Fruit fly (Drosophila melanogaster) whole organism, embryonic: ENCODE results near the gene Jon66Cii.

Source experiments
- Ada2b ChIP-seq: fragments of 200-800 bp; sonication (Bioruptor generic); IDR thresholded peaks from 2 replicates; pipeline ENCODE4 v1.3.6; 2022; ENCODE audit warnings: missing biosample characterization, missing genetic modification characterization
- Asciz ChIP-seq: fragments of 200-800 bp; sonication (Bioruptor generic); optimal IDR thresholded peaks from 2 replicates; lab custom pipeline; 2017; ENCODE audit warnings: missing biosample characterization, mild to moderate bottlenecking, missing genetic modification characterization, missing genetic modification reagents
- Blimp-1 ChIP-seq: fragments of 200-800 bp; sonication (Bioruptor generic); optimal IDR thresholded peaks from 3 replicates; lab custom pipeline; 2018; ENCODE audit warnings: missing biosample characterization, missing genetic modification characterization, mild to moderate bottlenecking, moderate library complexity, missing genetic modification reagents
- CG10147 ChIP-seq: fragments of 200-800 bp; sonication (Bioruptor generic); optimal IDR thresholded peaks from 2 replicates; lab custom pipeline; 2019; ENCODE audit warnings: missing biosample characterization, mild to moderate bottlenecking, missing genetic modification characterization, moderate library complexity
- CG10543 ChIP-seq: fragments of 200-800 bp; sonication (Bioruptor generic); optimal IDR thresholded peaks from 3 replicates; lab custom pipeline; 2017; ENCODE audit warnings: missing biosample characterization, mild to moderate bottlenecking, missing genetic modification characterization, moderate library complexity
- CG11723 ChIP-seq: fragments of 200-800 bp; sonication (Bioruptor generic); optimal IDR thresholded peaks from 2 replicates; lab custom pipeline; 2017; ENCODE audit warnings: missing biosample characterization, mild to moderate bottlenecking, missing genetic modification characterization
- CG15073 ChIP-seq: fragments of 200-800 bp; sonication (Bioruptor generic); optimal IDR thresholded peaks from 2 replicates; lab custom pipeline; 2016; ENCODE audit warnings: missing biosample characterization, missing genetic modification characterization
- CG15479 ChIP-seq: fragments of 200-800 bp; sonication (Bioruptor generic); optimal IDR thresholded peaks from 3 replicates; lab custom pipeline; 2019; ENCODE audit warnings: missing biosample characterization, mild to moderate bottlenecking, missing genetic modification characterization, moderate library complexity
- CG15514 ChIP-seq: fragments of 200-800 bp; sonication (Bioruptor generic); optimal IDR thresholded peaks from 3 replicates; lab custom pipeline; 2017; ENCODE audit warnings: missing biosample characterization, missing genetic modification characterization, mild to moderate bottlenecking, moderate library complexity, missing genetic modification reagents
- CG1602 ChIP-seq: fragments of 200-800 bp; sonication (Bioruptor generic); optimal IDR thresholded peaks from 3 replicates; lab custom pipeline; 2016; ENCODE audit warnings: missing biosample characterization, missing genetic modification characterization
- CG1647 ChIP-seq: fragments of 200-800 bp; sonication (Bioruptor generic); optimal IDR thresholded peaks from 3 replicates; lab custom pipeline; 2016; ENCODE audit warnings: missing biosample characterization, missing genetic modification characterization
- CG18262 ChIP-seq: fragments of 200-800 bp; optimal IDR thresholded peaks from 3 replicates; lab custom pipeline; 2019; ENCODE audit warnings: missing biosample characterization, mild to moderate bottlenecking, missing genetic modification characterization, moderate library complexity
- CG2116 ChIP-seq: fragments of 200-800 bp; sonication (Bioruptor generic); optimal IDR thresholded peaks from 3 replicates; lab custom pipeline; 2018; ENCODE audit warnings: missing biosample characterization, mild to moderate bottlenecking, missing genetic modification characterization
- CG32772 ChIP-seq: fragments of 200-800 bp; sonication (Bioruptor generic); IDR thresholded peaks from 2 replicates; pipeline ENCODE4 v1.3.6; 2022; ENCODE audit warnings: missing biosample characterization, missing genetic modification characterization
- CG3407 ChIP-seq: fragments of 200-800 bp; sonication (Bioruptor generic); optimal IDR thresholded peaks from 2 replicates; lab custom pipeline; 2018; ENCODE audit warnings: missing biosample characterization, mild to moderate bottlenecking, missing genetic modification characterization
- CG34376 ChIP-seq: fragments of 200-800 bp; sonication (Bioruptor generic); optimal IDR thresholded peaks from 2 replicates; lab custom pipeline; 2018; ENCODE audit warnings: missing biosample characterization, mild to moderate bottlenecking, missing genetic modification characterization
- CG34422 ChIP-seq: fragments of 200-800 bp; sonication (Bioruptor generic); IDR thresholded peaks from 3 replicates; pipeline ENCODE4 v1.3.6; 2022; ENCODE audit warnings: missing biosample characterization, missing genetic modification characterization
- CG4282 ChIP-seq: fragments of 200-800 bp; sonication (Bioruptor generic); optimal IDR thresholded peaks from 2 replicates; lab custom pipeline; 2016; ENCODE audit warnings: missing biosample characterization, missing genetic modification characterization
- CG4360 ChIP-seq: fragments of 200-800 bp; sonication (Bioruptor generic); IDR thresholded peaks from 2 replicates; pipeline ENCODE4 v1.3.6; 2022; ENCODE audit warnings: missing biosample characterization, missing genetic modification characterization
- CG4424 ChIP-seq: fragments of 200-800 bp; sonication (Bioruptor generic); optimal IDR thresholded peaks from 3 replicates; lab custom pipeline; 2016; ENCODE audit warnings: missing biosample characterization, missing genetic modification characterization
- CG4617 ChIP-seq: fragments of 200-800 bp; sonication (Bioruptor generic); optimal IDR thresholded peaks from 3 replicates; lab custom pipeline; 2016; ENCODE audit warnings: missing biosample characterization, missing genetic modification characterization, borderline replicate concordance
- CG6175 ChIP-seq: fragments of 200-800 bp; sonication (Bioruptor generic); IDR thresholded peaks from 3 replicates; pipeline ENCODE4 v1.3.6; 2022; ENCODE audit warnings: missing biosample characterization, missing genetic modification characterization
- CG8089 ChIP-seq: fragments of 200-800 bp; sonication (Bioruptor generic); optimal IDR thresholded peaks from 3 replicates; lab custom pipeline; 2016; ENCODE audit warnings: missing biosample characterization, missing genetic modification characterization
- CG8290 ChIP-seq, 3 experiments: fragments of 200-800 bp; sonication (Bioruptor generic); optimal IDR thresholded peaks; 2 replicates each; lab custom pipeline; 2016 to 2019; ENCODE audit warnings: missing biosample characterization in 3 of 3, missing genetic modification characterization in 3 of 3, mild to moderate bottlenecking in 2 of 3, moderate library complexity in 1 of 3
- CG8388 ChIP-seq: fragments of 200-800 bp; sonication (Bioruptor generic); optimal IDR thresholded peaks from 2 replicates; lab custom pipeline; 2019; ENCODE audit warnings: missing biosample characterization, mild to moderate bottlenecking, missing genetic modification characterization, moderate library complexity
- Eip74EF ChIP-seq, 2 experiments: fragments of 200-800 bp in 1 of 2; fragments of >200 bp in 1 of 2; sonication (Bioruptor generic) in 1 of 2; optimal IDR thresholded peaks; 2 replicates each; lab custom pipeline; 2017 to 2019; ENCODE audit warnings: missing biosample characterization in 2 of 2, missing genetic modification characterization in 2 of 2, mild to moderate bottlenecking in 1 of 2, moderate library complexity in 1 of 2
- Ets97D ChIP-seq: fragments of 200-800 bp; sonication (Bioruptor generic); optimal IDR thresholded peaks from 3 replicates; lab custom pipeline; 2016; ENCODE audit warnings: missing biosample characterization, missing genetic modification characterization
- Hmx ChIP-seq: fragments of 200-800 bp; sonication (Bioruptor generic); optimal IDR thresholded peaks from 2 replicates; lab custom pipeline; 2016; ENCODE audit warnings: missing biosample characterization, missing genetic modification characterization
- amos ChIP-seq: fragments of 200-800 bp; sonication (Bioruptor generic); IDR thresholded peaks from 2 replicates; pipeline ENCODE4 v1.3.6; 2022; ENCODE audit warnings: missing biosample characterization, missing genetic modification characterization; ENCODE audit not compliant: partially characterized antibody
- da ChIP-seq: fragments of 200-800 bp; sonication (Bioruptor generic); optimal IDR thresholded peaks from 2 replicates; lab custom pipeline; 2016; ENCODE audit warnings: missing biosample characterization, missing genetic modification characterization
- gem ChIP-seq: fragments of 200-800 bp; sonication (Bioruptor generic); optimal IDR thresholded peaks from 2 replicates; lab custom pipeline; 2019; ENCODE audit warnings: missing biosample characterization, mild to moderate bottlenecking, missing genetic modification characterization, moderate library complexity
- gsb-n ChIP-seq: fragments of 200-800 bp; sonication (Bioruptor generic); optimal IDR thresholded peaks from 3 replicates; lab custom pipeline; 2018; ENCODE audit warnings: missing biosample characterization, mild to moderate bottlenecking, missing genetic modification characterization
- kah ChIP-seq: fragments of 200-800 bp; sonication (Bioruptor generic); optimal IDR thresholded peaks from 2 replicates; lab custom pipeline; 2018; ENCODE audit warnings: missing biosample characterization, mild to moderate bottlenecking, missing genetic modification characterization
- kni ChIP-seq: fragments of 200-800 bp; sonication (Bioruptor generic); optimal IDR thresholded peaks from 3 replicates; lab custom pipeline; 2017; ENCODE audit warnings: mild to moderate bottlenecking, missing biosample characterization, missing genetic modification reagents, missing genetic modification characterization
- lmd ChIP-seq: fragments of 200-800 bp; sonication (Bioruptor generic); IDR thresholded peaks from 2 replicates; pipeline ENCODE4 v1.3.6; 2022; ENCODE audit warnings: missing biosample characterization, missing genetic modification characterization
- nerfin-2 ChIP-seq: fragments of 200-800 bp; sonication (Bioruptor generic); IDR thresholded peaks from 2 replicates; pipeline ENCODE4 v1.3.6; 2022; ENCODE audit warnings: missing biosample characterization, missing genetic modification characterization; ENCODE audit not compliant: partially characterized antibody
- p53 ChIP-seq: fragments of 200-800 bp; sonication (Bioruptor generic); optimal IDR thresholded peaks from 2 replicates; lab custom pipeline; 2016; ENCODE audit warnings: missing biosample characterization, missing genetic modification characterization
- phol ChIP-seq: fragments of 200-800 bp; sonication (Bioruptor generic); optimal IDR thresholded peaks from 3 replicates; lab custom pipeline; 2018; ENCODE audit warnings: missing biosample characterization, mild to moderate bottlenecking, missing genetic modification characterization, moderate library complexity
- psq ChIP-seq: fragments of 200-800 bp; sonication (Bioruptor generic); optimal IDR thresholded peaks from 2 replicates; lab custom pipeline; 2017; ENCODE audit warnings: missing biosample characterization, missing genetic modification characterization
- pum ChIP-seq: fragments of 200-800 bp; sonication (Bioruptor generic); optimal IDR thresholded peaks from 2 replicates; lab custom pipeline; 2016; ENCODE audit warnings: missing biosample characterization, missing genetic modification characterization
- sc ChIP-seq, 3 experiments: fragments of >200 bp in 2 of 3; fragments of 200-800 bp in 1 of 3; sonication (Bioruptor generic) in 1 of 3; optimal IDR thresholded peaks; 2 replicates in 2 of 3; 3 replicates in 1 of 3; lab custom pipeline; 2017; ENCODE audit warnings: mild to moderate bottlenecking in 1 of 3, missing biosample characterization in 1 of 3, missing genetic modification characterization in 1 of 3, missing genetic modification reagents in 1 of 3
- schlank ChIP-seq: fragments of 200-800 bp; sonication (Bioruptor generic); optimal IDR thresholded peaks from 2 replicates; lab custom pipeline; 2018; ENCODE audit warnings: missing biosample characterization, mild to moderate bottlenecking, missing genetic modification characterization
- shn ChIP-seq: fragments of 200-800 bp; sonication (Bioruptor generic); optimal IDR thresholded peaks from 3 replicates; lab custom pipeline; 2016; ENCODE audit warnings: missing biosample characterization, missing genetic modification characterization
- tna ChIP-seq: fragments of 200-800 bp; sonication (Bioruptor generic); IDR thresholded peaks from 2 replicates; pipeline ENCODE4 v1.3.6; 2022; ENCODE audit warnings: missing biosample characterization, missing genetic modification characterization; ENCODE audit not compliant: partially characterized antibody
- ttk ChIP-seq: fragments of 200-800 bp; sonication (Bioruptor generic); IDR thresholded peaks from 2 replicates; pipeline ENCODE4 v2.1.2; 2022; ENCODE audit warnings: missing biosample characterization, missing genetic modification characterization
- vfl ChIP-seq: fragments of 200-800 bp; sonication (Bioruptor generic); optimal IDR thresholded peaks from 2 replicates; lab custom pipeline; 2016; ENCODE audit warnings: missing biosample characterization, missing genetic modification characterization
- vvl ChIP-seq: fragments of 200-800 bp; sonication (Bioruptor generic); IDR thresholded peaks from 2 replicates; pipeline ENCODE4 v1.3.6; 2022; ENCODE audit warnings: missing biosample characterization, missing genetic modification characterization
- wek ChIP-seq: fragments of 200-800 bp; sonication (Bioruptor generic); optimal IDR thresholded peaks from 3 replicates; lab custom pipeline; 2018; ENCODE audit warnings: missing biosample characterization, mild to moderate bottlenecking, missing genetic modification characterization, moderate library complexity
- zf30C ChIP-seq: fragments of 200-800 bp; sonication (Bioruptor generic); optimal IDR thresholded peaks from 3 replicates; lab custom pipeline; 2018; ENCODE audit warnings: missing biosample characterization, mild to moderate bottlenecking, missing genetic modification characterization

The Jon66Cii gene

dm6 chr3L:8360643-8361110 is 32.8 kb downstream of the Jon66Cii start, which contains the start of gene Idh (continued):
- TF ChIP-seq CG10147 (GFP tag; lab: Kevin White, UChicago) (peak; percentile 5), lmd (GFP tag; lab: Robert Waterston, UW) (no peak), gsb-n (tag; lab: Kevin White, UChicago) (peak; percentile 20), ttk (GFP tag; lab: Robert Waterston, UW) (no peak), nerfin-2 (GFP tag; lab: Robert Waterston, UW) (peak; percentile 38; the same call in 1 of the 2 replicates), CG15479 (GFP tag; lab: Kevin White, UChicago) (no peak), CG8388 (GFP tag; lab: Kevin White, UChicago) (no peak), CG4617 (GFP tag; lab: Kevin White, UChicago) (no peak), shn (no peak), Ets97D (GFP tag; lab: Kevin White, UChicago) (no peak), kni (GFP tag; lab: Kevin White, UChicago) (peak; percentile 89), CG11723 (GFP tag; lab: Kevin White, UChicago) (no peak), CG4282 (GFP tag; lab: Kevin White, UChicago) (no peak), Hmx (GFP tag; lab: Kevin White, UChicago) (no peak), CG4424 (no peak), CG8089 (no peak), Eip74EF (GFP tag; optimal IDR thresholded peaks at IDR 0.05; lab: Kevin White, UChicago) (peak in 1 of 2 experiments; percentile 27), wek (GFP tag; lab: Kevin White, UChicago) (no peak), CG6175 (GFP tag; lab: Robert Waterston, UW) (no peak), pum (no peak), CG1602 (no peak), sc (optimal IDR thresholded peaks at IDR 0.05; lab: Kevin White, UChicago) (no peak), sc (GFP tag; optimal IDR thresholded peaks at IDR 0.05; lab: Kevin White, UChicago) (no peak), CG10543 (GFP tag; lab: Kevin White, UChicago) (peak; percentile 46), vfl (GFP tag; lab: Kevin White, UChicago) (no peak), CG15514 (peak; percentile 61), CG15073 (GFP tag; lab: Kevin White, UChicago) (no peak), CG3407 (GFP tag; lab: Kevin White, UChicago) (no peak), Blimp-1 (GFP tag; lab: Kevin White, UChicago) (no peak), CG32772 (no peak), phol (no peak), Ada2b (GFP tag; lab: Robert Waterston, UW) (no peak), CG34422 (peak; percentile 71; the same call in 1 of the 3 replicates), Asciz (GFP tag; lab: Kevin White, UChicago) (no peak), vvl (GFP tag; lab: Robert Waterston, UW) (peak; percentile 52; the same call in 1 of the 2 replicates), da (GFP tag; lab: Kevin White, UChicago) (no peak), p53 (GFP tag; lab: Kevin White, UChicago) (no peak), gem (tag; lab: Kevin White, UChicago) (no peak), CG2116 (GFP tag; lab: Kevin White, UChicago) (no peak), CG8290 (GFP tag; optimal IDR thresholded peaks at IDR 0.05; lab: Kevin White, UChicago) (no peak), CG8290 (tag; optimal IDR thresholded peaks at IDR 0.05; lab: Kevin White, UChicago) (peak in 1 of 2 experiments; percentile 73), psq (GFP tag; lab: Kevin White, UChicago) (no peak), zf30C (GFP tag; lab: Kevin White, UChicago) (no peak), amos (GFP tag; lab: Robert Waterston, UW) (peak; percentile 59; the same call in 1 of the 2 replicates), CG4360 (GFP tag; lab: Robert Waterston, UW) (no peak), CG1647 (GFP tag; lab: Kevin White, UChicago) (no peak), CG34376 (GFP tag; lab: Kevin White, UChicago) (peak; percentile 96), CG18262 (tag; lab: Kevin White, UChicago) (no peak), schlank (tag; lab: Kevin White, UChicago) (no peak), kah (no peak), tna (GFP tag; lab: Robert Waterston, UW) (0 out of 2 replicates have a peak, but pooled peaks have one; percentile 45)
